Fruit fly (Drosophila melanogaster): ENCODE results near the gene SkpA.

DNA sequence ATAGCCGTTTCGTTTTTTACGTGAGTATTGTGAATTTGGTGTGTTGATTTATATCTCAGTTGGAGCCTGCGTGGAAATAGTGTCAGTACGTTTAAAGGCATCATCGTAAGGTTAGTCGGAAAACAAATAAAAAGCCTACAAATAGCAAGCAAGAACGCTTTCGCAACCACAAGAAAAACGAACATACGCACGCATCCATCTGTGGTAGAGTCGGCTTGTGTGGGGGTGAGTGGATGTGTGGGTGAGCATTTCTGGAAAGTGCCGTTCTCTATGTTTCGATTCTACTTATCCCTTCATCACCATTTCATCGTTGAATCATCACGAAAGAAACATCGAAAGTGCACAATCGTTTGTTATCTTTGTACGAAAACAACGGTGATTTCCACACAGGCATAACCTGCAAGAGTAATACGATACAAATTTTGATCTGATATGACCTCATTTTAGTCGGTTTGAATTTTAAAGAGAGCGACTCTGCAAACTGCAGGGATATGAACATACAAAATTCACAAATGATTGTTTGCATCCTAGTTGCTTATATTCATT, 539 bp downstream of the SkpA start:
- TF ChIP-seq kay (GFP tag; ENCODE audit: borderline replicate concordance) = no peak
- TF ChIP-seq cic (GFP tag; optimal IDR thresholded peaks at IDR 0.05) = no peak
- no peak for TF ChIP-seq cnc (optimal IDR thresholded peaks at IDR 0.05)
- no peak for TF ChIP-seq CG12768 (GFP tag; optimal IDR thresholded peaks at IDR 0.05)
- no peak for TF ChIP-seq toe (GFP tag; optimal IDR thresholded peaks at IDR 0.05)
- TF ChIP-seq CG33017 (tag; optimal IDR thresholded peaks at IDR 0.05) = no peak
- TF ChIP-seq Clk (GFP tag; optimal IDR thresholded peaks at IDR 0.05) = no peak
- no peak for TF ChIP-seq tj (GFP tag; optimal IDR thresholded peaks at IDR 0.05)
- peak; percentile 82 for TF ChIP-seq pad (GFP tag; optimal IDR thresholded peaks at IDR 0.05)

Measured in whole organism, adult.